Worm (Caenorhabditis elegans): ENCODE data around the gene F59B10.6.

ce11 chrII:10524374-10524773 lies at the start of gene F59B10.6:
- TF ChIP-seq W03F9.2 (tag; optimal IDR thresholded peaks at IDR 0.05) (no peak), him-1 (tag; optimal IDR thresholded peaks at IDR 0.05) (no peak), dao-5 (tag; optimal IDR thresholded peaks at IDR 0.05) (no peak)
